Worm (Caenorhabditis elegans): Measurements from ENCODE around the gene tcer-1.

The tcer-1 gene

DNA sequence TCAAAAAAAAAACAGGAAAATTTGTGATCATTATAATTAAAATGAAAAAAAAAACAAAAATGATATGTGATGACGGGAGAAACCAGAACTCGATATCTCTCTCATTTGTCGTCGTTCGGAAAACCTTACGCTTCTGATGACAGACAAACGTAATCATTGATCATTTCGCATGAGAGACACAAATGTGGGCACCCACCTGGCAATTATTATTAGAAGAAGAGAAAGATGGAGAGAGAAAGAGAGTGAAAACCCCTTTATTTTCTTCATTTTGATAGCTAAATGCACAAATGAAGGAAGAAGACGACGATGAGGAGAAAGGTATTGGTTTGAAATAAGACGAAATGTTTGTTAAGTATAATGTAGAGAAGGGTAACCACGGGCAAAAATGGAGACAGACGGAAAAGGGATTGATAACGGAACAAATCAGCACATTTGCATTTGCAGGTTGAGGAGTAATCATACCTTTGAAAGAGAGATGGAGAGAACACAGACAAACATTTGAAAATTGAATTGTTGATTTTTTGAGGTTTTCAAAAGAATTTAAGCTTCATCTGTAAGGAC, 18.7 kb downstream of the tcer-1 start (continued):
- TF ChIP-seq ceh-44 (GFP tag; IDR thresholded peaks at IDR 0.05) (no peak), hlh-11 (tag; optimal IDR thresholded peaks at IDR 0.05) (peak; percentile 63)

DNA sequence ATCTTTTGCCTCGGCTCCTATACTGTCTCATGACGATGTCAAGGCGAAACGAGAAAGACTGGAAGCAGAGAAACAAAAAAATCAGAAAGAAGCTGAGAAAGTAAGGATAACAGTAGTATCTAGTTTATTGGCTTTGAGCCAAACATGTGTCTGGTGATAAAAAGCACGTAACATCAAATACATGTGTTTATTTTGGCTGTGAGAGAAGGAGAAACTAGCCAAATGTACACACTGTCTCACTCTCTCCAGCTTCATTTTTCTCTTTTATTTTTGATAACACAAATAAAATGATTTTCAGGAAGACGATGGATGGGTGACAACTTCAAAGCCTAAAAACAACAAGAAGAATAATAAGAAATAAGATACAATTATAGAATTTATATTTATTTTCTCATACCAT, 20.3 kb downstream of the tcer-1 start:
- TF ChIP-seq dpl-1 (GFP tag; optimal IDR thresholded peaks at IDR 0.05) (no peak), Y5F2A.4 (GFP tag; optimal IDR thresholded peaks at IDR 0.05) (no peak), F10B5.3 (tag; optimal IDR thresholded peaks at IDR 0.05) (no peak), nhr-10 (tag; optimal IDR thresholded peaks at IDR 0.05) (no peak), T26A8.4 (GFP tag; IDR thresholded peaks at IDR 0.05) (no peak), daf-16 (GFP tag; optimal IDR thresholded peaks at IDR 0.05) (no peak), daf-16 (tag; optimal IDR thresholded peaks at IDR 0.05) (peak; percentile 12), dmd-8 (GFP tag; IDR thresholded peaks at IDR 0.05) (no peak), hlh-11 (tag; optimal IDR thresholded peaks at IDR 0.05) (no peak), zip-11 (GFP tag; IDR thresholded peaks at IDR 0.05) (no peak), hif-1 (tag; optimal IDR thresholded peaks at IDR 0.05) (peak in 1 of 2 experiments; percentile 26), ZK546.5 (tag; optimal IDR thresholded peaks at IDR 0.05) (no peak), R02D3.7 (tag; optimal IDR thresholded peaks at IDR 0.05) (no peak), nhr-41 (GFP tag; IDR thresholded peaks at IDR 0.05) (no peak), nhr-77 (tag; optimal IDR thresholded peaks at IDR 0.05) (no peak)

DNA sequence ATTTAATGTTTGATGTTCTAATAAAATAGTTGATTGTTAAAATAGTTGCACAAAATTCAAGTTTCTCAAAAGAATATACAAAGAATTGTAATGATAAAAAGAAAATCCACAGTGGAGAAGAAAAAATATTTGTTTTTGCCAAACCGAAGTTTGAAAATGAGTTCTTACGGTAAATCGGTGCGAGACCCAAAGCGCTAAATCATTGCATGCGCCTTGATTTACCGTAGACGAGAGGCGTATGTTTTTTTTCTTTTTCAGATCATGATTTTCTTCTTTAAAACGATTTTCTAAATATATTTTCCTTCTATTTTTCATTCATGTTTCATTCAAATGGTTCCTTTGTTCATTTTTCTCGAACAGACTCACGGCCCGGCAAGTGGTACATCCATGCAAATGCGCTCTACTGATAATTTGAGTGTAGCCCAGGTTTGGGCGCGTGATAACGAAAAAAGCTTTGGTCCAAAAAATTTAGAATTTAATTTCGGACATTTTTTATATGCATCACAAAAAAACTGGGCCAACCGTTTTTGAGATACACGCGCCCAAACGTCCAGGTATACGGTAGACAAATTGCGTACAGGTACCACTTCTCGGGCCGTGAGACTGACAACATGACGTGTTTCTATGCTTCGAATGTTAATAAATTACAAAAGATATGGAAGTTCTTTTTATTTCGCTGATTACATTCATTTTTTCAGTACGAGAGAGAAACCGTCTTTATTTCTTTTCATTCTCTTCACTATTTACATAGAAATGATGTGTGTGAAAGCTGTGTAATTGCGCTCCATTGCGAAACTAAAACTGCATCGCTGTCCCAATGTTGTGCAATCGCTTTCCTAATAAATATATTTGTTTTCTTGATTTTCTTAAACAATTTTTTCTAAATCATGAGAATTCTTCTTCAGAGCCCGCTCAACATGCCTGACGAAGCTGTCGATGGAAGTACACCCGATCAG, 24.7 kb downstream of the tcer-1 start, which contains the start of gene znf-598:
Gene znf-598, plus strand, starts transcription at position 906 of the 956 bp plus-strand sequence.
- TF ChIP-seq skn-1 (tag; optimal IDR thresholded peaks at IDR 0.05): no peak
- no peak for TF ChIP-seq zag-1 (tag; optimal IDR thresholded peaks at IDR 0.05)
- no peak for TF ChIP-seq daf-19 (GFP tag; conservative IDR thresholded peaks at IDR 0.05)
- no peak for TF ChIP-seq pha-4 (GFP tag; IDR thresholded peaks at IDR 0.05)
- TF ChIP-seq pha-4 (tag; optimal IDR thresholded peaks at IDR 0.05): peak; percentile 24
- no peak for TF ChIP-seq tag-97 (GFP tag; IDR thresholded peaks at IDR 0.05)
- TF ChIP-seq madf-5 (GFP tag; IDR thresholded peaks at IDR 0.05): no peak
- TF ChIP-seq snpc-1.2 (GFP tag; IDR thresholded peaks at IDR 0.05): no peak
- no peak for TF ChIP-seq F10B5.3 (tag; optimal IDR thresholded peaks at IDR 0.05)
- TF ChIP-seq R02D3.7 (tag; optimal IDR thresholded peaks at IDR 0.05): no peak
- TF ChIP-seq nhr-111 (GFP tag; optimal IDR thresholded peaks at IDR 0.05): no peak
- TF ChIP-seq nhr-6 (tag; optimal IDR thresholded peaks at IDR 0.05): peak; percentile 43
- TF ChIP-seq D1046.2 (GFP tag; IDR thresholded peaks at IDR 0.05): no peak
- no peak for TF ChIP-seq duxl-1 (tag; optimal IDR thresholded peaks at IDR 0.05; ENCODE audit: poor library complexity)
- TF ChIP-seq dmd-6 (GFP tag; IDR thresholded peaks at IDR 0.05): peak; percentile 63
- no peak for TF ChIP-seq lin-15B (tag; optimal IDR thresholded peaks at IDR 0.05)
- TF ChIP-seq ceh-44 (GFP tag; IDR thresholded peaks at IDR 0.05): no peak
- no peak for TF ChIP-seq fos-1 (tag; optimal IDR thresholded peaks at IDR 0.05)
- no peak for TF ChIP-seq ceh-20 (GFP tag; IDR thresholded peaks at IDR 0.05)
- no peak for TF ChIP-seq daf-8 (GFP tag; IDR thresholded peaks at IDR 0.05)
- no peak for TF ChIP-seq nhr-102 (tag; optimal IDR thresholded peaks at IDR 0.05)
- TF ChIP-seq hlh-11 (tag; optimal IDR thresholded peaks at IDR 0.05): peak; percentile 56
- TF ChIP-seq unc-62 (GFP tag; optimal IDR thresholded peaks at IDR 0.05 in 1 of 2): no peak
- TF ChIP-seq unc-62 (tag; optimal IDR thresholded peaks at IDR 0.05): no peak
- TF ChIP-seq mes-2 (tag; optimal IDR thresholded peaks at IDR 0.05; ENCODE audit: poor library complexity, severe bottlenecking): peak; percentile 50
- no peak for TF ChIP-seq ctbp-1 (GFP tag; IDR thresholded peaks at IDR 0.05)
- no peak for TF ChIP-seq fkh-10 (GFP tag; optimal IDR thresholded peaks at IDR 0.05)
- no peak for TF ChIP-seq dmd-8 (GFP tag; IDR thresholded peaks at IDR 0.05)
- peak; percentile 29 for TF ChIP-seq nhr-11 (tag; optimal IDR thresholded peaks at IDR 0.05)
- no peak for TF ChIP-seq jun-1 (tag; optimal IDR thresholded peaks at IDR 0.05)
- TF ChIP-seq gei-8 (GFP tag; optimal IDR thresholded peaks at IDR 0.05): no peak
- TF ChIP-seq cey-2 (tag; optimal IDR thresholded peaks at IDR 0.05; ENCODE audit: borderline replicate concordance, insufficient read depth): no peak
- peak; percentile 84 for TF ChIP-seq aha-1 (tag)
- TF ChIP-seq ceh-82 (tag; optimal IDR thresholded peaks at IDR 0.05): no peak
- TF ChIP-seq lim-7 (GFP tag; IDR thresholded peaks at IDR 0.05): no peak

Measured in whole organism, L4 larva.